Worm (Caenorhabditis elegans) whole organism, early embryonic: ENCODE data around the gene F53C3.11.

ENCODE experiments used
- ets-7 ChIP-seq: sonication (generic microtip); optimal IDR thresholded peaks from 2 replicates; lab custom pipeline; 2016; ENCODE audit warnings: missing genotype, missing genetic modification characterization, missing compliant biosample characterization
- flt-1 ChIP-seq: fragments of 200-800 bp; sonication (Bioruptor generic); IDR thresholded peaks from 2 replicates; pipeline ENCODE4 v1.3.6; 2022; ENCODE audit warnings: missing genetic modification characterization, missing compliant biosample characterization

DNA sequence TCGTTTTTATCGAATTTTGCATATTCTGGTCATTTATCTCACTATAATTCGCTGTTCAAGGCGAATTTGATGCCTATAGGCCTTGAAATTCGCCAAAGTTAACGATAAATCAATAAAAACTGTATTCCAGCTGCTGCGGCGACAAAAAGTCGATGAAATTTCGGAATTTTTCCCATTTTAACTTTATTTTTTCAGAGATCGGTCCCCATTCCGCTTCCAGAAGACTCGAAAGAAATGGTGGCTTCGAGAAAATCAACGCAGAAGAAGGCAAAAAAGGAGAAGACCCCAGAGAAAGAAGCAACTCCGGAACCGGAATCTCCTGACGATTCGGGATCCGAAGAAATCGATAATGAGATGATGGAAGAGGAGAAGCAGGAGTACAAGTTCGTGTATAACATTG is 28.6 kb upstream of the F53C3.11 start:
- no peak for TF ChIP-seq ets-7
- TF ChIP-seq flt-1, result no peak
